Fruit fly (Drosophila melanogaster): Measurements from ENCODE around the gene Teh2.

DNA sequence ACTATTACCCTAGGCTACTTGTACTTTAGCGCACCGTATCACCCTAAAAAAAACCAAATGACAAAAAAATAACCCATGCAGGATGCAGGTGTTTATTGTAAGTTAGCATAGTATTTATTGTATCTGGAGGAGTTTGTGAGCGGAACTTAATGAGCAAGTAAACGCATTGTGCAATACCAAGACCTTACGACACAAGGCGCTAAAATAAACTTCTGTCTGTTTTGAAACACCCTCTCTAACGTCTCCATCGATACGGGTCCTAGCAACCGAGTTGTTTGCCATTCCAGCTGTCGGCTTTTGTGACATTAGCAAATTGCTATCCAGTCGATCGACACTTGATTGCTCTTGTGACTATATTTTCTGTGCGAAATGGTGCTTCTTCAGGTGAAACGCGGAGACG is 14.2 kb downstream of the Teh2 start, which contains the start of gene CG18675:
- TF ChIP-seq Snoo (tag; optimal IDR thresholded peaks at IDR 0.05) (no peak), CG14655 (GFP tag; optimal IDR thresholded peaks at IDR 0.05) (no peak), fd96Ca (GFP tag; IDR thresholded peaks at IDR 0.05) (no peak), Pif1A (GFP tag; optimal IDR thresholded peaks at IDR 0.05) (no peak), CG17806 (tag; optimal IDR thresholded peaks at IDR 0.05) (no peak), Ets98B (GFP tag; IDR thresholded peaks at IDR 0.05) (no peak), CG10348 (GFP tag; IDR thresholded peaks at IDR 0.05) (no peak), CG9948 (tag; optimal IDR thresholded peaks at IDR 0.05) (no peak), EcR (GFP tag; optimal IDR thresholded peaks at IDR 0.05) (no peak), CG34367 (tag; optimal IDR thresholded peaks at IDR 0.05) (no peak), CG15710 (tag; optimal IDR thresholded peaks at IDR 0.05) (no peak)

Measured in whole organism, pupa.